Fruit fly (Drosophila melanogaster) whole organism, embryonic: ENCODE results near the gene CG31109.

Source experiments
- BEAF-32 ChIP-seq: fragments of 200-800 bp; sonication (Bioruptor generic); optimal IDR thresholded peaks from 3 replicates; lab custom pipeline; 2017; ENCODE audit warnings: missing biosample characterization, missing genetic modification characterization, mild to moderate bottlenecking, moderate library complexity, missing genetic modification reagents
- Bdp1 ChIP-seq: fragments of 200-800 bp; sonication (Bioruptor generic); optimal IDR thresholded peaks from 3 replicates; lab custom pipeline; 2016; ENCODE audit warnings: missing biosample characterization, missing genetic modification characterization
- CG10462 ChIP-seq: fragments of 200-800 bp; sonication (Bioruptor generic); optimal IDR thresholded peaks from 2 replicates; lab custom pipeline; 2016; ENCODE audit warnings: missing biosample characterization, missing genetic modification characterization
- CG12155 ChIP-seq: fragments of 200-800 bp; sonication (Bioruptor generic); optimal IDR thresholded peaks from 3 replicates; lab custom pipeline; 2016; ENCODE audit warnings: missing biosample characterization, missing genetic modification characterization
- CG13894 ChIP-seq: fragments of 200-800 bp; sonication (Bioruptor generic); optimal IDR thresholded peaks from 3 replicates; lab custom pipeline; 2018; ENCODE audit warnings: missing biosample characterization, mild to moderate bottlenecking, missing genetic modification characterization, moderate library complexity
- CG1603 ChIP-seq: fragments of 200-800 bp; sonication (Bioruptor generic); optimal IDR thresholded peaks from 2 replicates; lab custom pipeline; 2019; ENCODE audit warnings: missing biosample characterization, mild to moderate bottlenecking, missing genetic modification characterization, moderate library complexity
- CG17829 ChIP-seq: fragments of 200-800 bp; optimal IDR thresholded peaks from 2 replicates; lab custom pipeline; 2019; ENCODE audit warnings: missing biosample characterization, mild to moderate bottlenecking, missing genetic modification characterization, moderate library complexity
- CG18599 ChIP-seq: fragments of 200-800 bp; sonication (Bioruptor generic); optimal IDR thresholded peaks from 3 replicates; lab custom pipeline; 2017; ENCODE audit warnings: missing biosample characterization, missing genetic modification characterization, mild to moderate bottlenecking, moderate library complexity, missing genetic modification reagents
- CG31441 ChIP-seq: fragments of 200-800 bp; sonication (Bioruptor generic); IDR thresholded peaks from 2 replicates; pipeline ENCODE4 v1.3.6; 2022; ENCODE audit warnings: missing biosample characterization, missing genetic modification characterization
- CG3281 ChIP-seq: fragments of 200-800 bp; sonication (Bioruptor generic); optimal IDR thresholded peaks from 3 replicates; lab custom pipeline; 2017; ENCODE audit warnings: missing biosample characterization, mild to moderate bottlenecking, missing genetic modification characterization
- CG33557 ChIP-seq: fragments of 200-800 bp; sonication (Bioruptor generic); optimal IDR thresholded peaks from 2 replicates; lab custom pipeline; 2019; ENCODE audit warnings: missing biosample characterization, mild to moderate bottlenecking, missing genetic modification characterization, moderate library complexity
- CG34422 ChIP-seq: fragments of 200-800 bp; sonication (Bioruptor generic); IDR thresholded peaks from 3 replicates; pipeline ENCODE4 v1.3.6; 2022; ENCODE audit warnings: missing biosample characterization, missing genetic modification characterization
- CG3847 ChIP-seq: fragments of 200-800 bp; sonication (Bioruptor generic); IDR thresholded peaks from 2 replicates; pipeline ENCODE4 v1.3.6; 2022; ENCODE audit warnings: missing biosample characterization, missing genetic modification characterization
- CG43689 ChIP-seq: fragments of 200-800 bp; sonication (Bioruptor generic); IDR thresholded peaks from 2 replicates; pipeline ENCODE4 v1.3.6; 2022; ENCODE audit warnings: missing biosample characterization, missing genetic modification characterization
- CG7357 ChIP-seq: fragments of 200-800 bp; sonication (Bioruptor generic); IDR thresholded peaks from 3 replicates; pipeline ENCODE4 v1.3.6; 2022; ENCODE audit warnings: missing biosample characterization, missing genetic modification characterization
- CG8944 ChIP-seq: fragments of 200-800 bp; sonication (Bioruptor generic); optimal IDR thresholded peaks from 3 replicates; lab custom pipeline; 2016; ENCODE audit warnings: missing biosample characterization, missing genetic modification characterization
- CHES-1-like ChIP-seq: fragments of 200-800 bp; sonication (Bioruptor generic); optimal IDR thresholded peaks from 2 replicates; lab custom pipeline; 2016; ENCODE audit warnings: missing biosample characterization, missing genetic modification characterization
- Camta ChIP-seq: fragments of 200-800 bp; sonication (Bioruptor generic); optimal IDR thresholded peaks from 2 replicates; lab custom pipeline; 2016; ENCODE audit warnings: missing biosample characterization, missing genetic modification characterization
- Chrac-16 ChIP-seq: fragments of 200-800 bp; sonication (Bioruptor generic); optimal IDR thresholded peaks from 3 replicates; lab custom pipeline; 2016; ENCODE audit warnings: missing biosample characterization, missing genetic modification characterization
- CoRest ChIP-seq: fragments of 200-800 bp; sonication (Bioruptor generic); optimal IDR thresholded peaks from 3 replicates; lab custom pipeline; 2018; ENCODE audit warnings: missing biosample characterization, mild to moderate bottlenecking, missing genetic modification characterization, moderate library complexity
- D ChIP-seq, 2 experiments: fragments of 200-800 bp in 1 of 2; fragments of >200 bp in 1 of 2; sonication (Bioruptor generic) in 1 of 2; optimal IDR thresholded peaks; 2 replicates in 1 of 2; 3 replicates in 1 of 2; lab custom pipeline; 2017; ENCODE audit warnings: mild to moderate bottlenecking in 1 of 2, missing biosample characterization in 1 of 2, missing genetic modification characterization in 1 of 2, missing genetic modification reagents in 1 of 2
- Dad ChIP-seq: fragments of 200-800 bp; sonication (Bioruptor generic); optimal IDR thresholded peaks from 3 replicates; lab custom pipeline; 2016; ENCODE audit warnings: missing biosample characterization, missing genetic modification characterization
- Drgx ChIP-seq: fragments of 200-800 bp; sonication (Bioruptor generic); IDR thresholded peaks from 2 replicates; pipeline ENCODE4 v1.3.6; 2022; ENCODE audit warnings: missing biosample characterization, missing genetic modification characterization
- Gsc ChIP-seq: fragments of 200-800 bp; sonication (Bioruptor generic); IDR thresholded peaks from 2 replicates; pipeline ENCODE4 v1.3.6; 2022; ENCODE audit warnings: missing biosample characterization, missing genetic modification characterization
- Hmx ChIP-seq: fragments of 200-800 bp; sonication (Bioruptor generic); optimal IDR thresholded peaks from 2 replicates; lab custom pipeline; 2016; ENCODE audit warnings: missing biosample characterization, missing genetic modification characterization
- Jarid2 ChIP-seq: fragments of 200-800 bp; sonication (Bioruptor generic); optimal IDR thresholded peaks from 3 replicates; lab custom pipeline; 2017; ENCODE audit warnings: mild to moderate bottlenecking, missing biosample characterization, missing genetic modification reagents, missing genetic modification characterization
- MTF-1 ChIP-seq: fragments of 200-800 bp; sonication (Bioruptor generic); optimal IDR thresholded peaks from 2 replicates; lab custom pipeline; 2018; ENCODE audit warnings: missing biosample characterization, mild to moderate bottlenecking, missing genetic modification characterization, borderline replicate concordance
- Mad ChIP-seq: fragments of 200-800 bp; sonication (Bioruptor generic); optimal IDR thresholded peaks from 2 replicates; lab custom pipeline; 2016; ENCODE audit warnings: missing biosample characterization, missing genetic modification characterization
- Oaz ChIP-seq: fragments of 200-800 bp; sonication (Bioruptor generic); IDR thresholded peaks from 2 replicates; pipeline ENCODE4 v1.3.6; 2022; ENCODE audit warnings: missing biosample characterization, missing genetic modification characterization
- Rfx ChIP-seq: fragments of 200-800 bp; sonication (Bioruptor generic); IDR thresholded peaks from 2 replicates; pipeline ENCODE4 v1.3.6; 2022; ENCODE audit warnings: missing biosample characterization, missing genetic modification characterization
- Spps ChIP-seq: fragments of 200-800 bp; sonication (Bioruptor generic); optimal IDR thresholded peaks from 2 replicates; lab custom pipeline; 2018; ENCODE audit warnings: missing biosample characterization, mild to moderate bottlenecking, missing genetic modification characterization
- Sry-δ ChIP-seq: fragments of 200-800 bp; sonication (Bioruptor generic); optimal IDR thresholded peaks from 2 replicates; lab custom pipeline; 2016; ENCODE audit warnings: missing biosample characterization, missing genetic modification characterization
- ara ChIP-seq: fragments of 200-800 bp; sonication (Bioruptor generic); IDR thresholded peaks from 2 replicates; pipeline ENCODE4 v1.3.6; 2022; ENCODE audit warnings: missing biosample characterization, missing genetic modification characterization
- ase ChIP-seq: fragments of 200-800 bp; sonication (Bioruptor generic); IDR thresholded peaks from 3 replicates; pipeline ENCODE4 v1.3.6; 2022; ENCODE audit warnings: missing biosample characterization, missing genetic modification characterization
- bbx ChIP-seq: fragments of 200-800 bp; sonication (Bioruptor generic); IDR thresholded peaks from 2 replicates; pipeline ENCODE4 v1.3.6; 2022; ENCODE audit warnings: missing biosample characterization, missing genetic modification characterization; ENCODE audit not compliant: partially characterized antibody
- cato ChIP-seq: fragments of 200-800 bp; sonication (Bioruptor generic); optimal IDR thresholded peaks from 2 replicates; lab custom pipeline; 2016; ENCODE audit warnings: missing biosample characterization, missing genetic modification characterization, borderline replicate concordance
- croc ChIP-seq: fragments of 200-800 bp; sonication (Bioruptor generic); conservative IDR thresholded peaks from 3 replicates; pipeline ENCODE4 v1.3.6; 2022; ENCODE audit warnings: missing biosample characterization, missing genetic modification characterization
- dan ChIP-seq: fragments of 200-800 bp; sonication (Bioruptor generic); IDR thresholded peaks from 2 replicates; pipeline ENCODE4 v1.3.6; 2022; ENCODE audit warnings: missing biosample characterization, missing genetic modification characterization
- dmrt99B ChIP-seq: fragments of 200-800 bp; sonication (Bioruptor generic); optimal IDR thresholded peaks from 2 replicates; lab custom pipeline; 2018; ENCODE audit warnings: missing biosample characterization, mild to moderate bottlenecking, missing genetic modification characterization, moderate library complexity
- ftz-f1 ChIP-seq: fragments of 200-800 bp; sonication (Bioruptor generic); optimal IDR thresholded peaks from 2 replicates; lab custom pipeline; 2016; ENCODE audit warnings: missing biosample characterization, missing genetic modification characterization
- gem ChIP-seq: fragments of 200-800 bp; sonication (Bioruptor generic); optimal IDR thresholded peaks from 2 replicates; lab custom pipeline; 2019; ENCODE audit warnings: missing biosample characterization, mild to moderate bottlenecking, missing genetic modification characterization, moderate library complexity
- ind ChIP-seq: fragments of 200-800 bp; sonication (Bioruptor generic); optimal IDR thresholded peaks from 3 replicates; lab custom pipeline; 2016; ENCODE audit warnings: missing biosample characterization, missing genetic modification characterization
- insv ChIP-seq, 2 experiments: fragments of 200-800 bp; sonication (Bioruptor generic); optimal IDR thresholded peaks; 3 replicates each; lab custom pipeline; 2016 to 2018; ENCODE audit warnings: missing biosample characterization in 2 of 2, missing genetic modification characterization in 2 of 2
- oc ChIP-seq: fragments of 200-800 bp; sonication (Bioruptor generic); optimal IDR thresholded peaks from 2 replicates; lab custom pipeline; 2018; ENCODE audit warnings: missing biosample characterization, mild to moderate bottlenecking, missing genetic modification characterization, moderate library complexity
- org-1 ChIP-seq: fragments of 200-800 bp; sonication (Bioruptor generic); optimal IDR thresholded peaks from 2 replicates; lab custom pipeline; 2017; ENCODE audit warnings: missing biosample characterization, missing genetic modification characterization
- sqz ChIP-seq: fragments of 200-800 bp; sonication (Bioruptor generic); optimal IDR thresholded peaks from 3 replicates; lab custom pipeline; 2018; ENCODE audit warnings: missing biosample characterization, mild to moderate bottlenecking, missing genetic modification characterization
- tap ChIP-seq: fragments of 200-800 bp; optimal IDR thresholded peaks from 3 replicates; lab custom pipeline; 2019; ENCODE audit warnings: missing biosample characterization, mild to moderate bottlenecking, missing genetic modification characterization, moderate library complexity
- tio ChIP-seq: fragments of 200-800 bp; sonication (Bioruptor generic); optimal IDR thresholded peaks from 2 replicates; lab custom pipeline; 2017; ENCODE audit warnings: missing biosample characterization, missing genetic modification characterization, inconsistent platforms
- unpg ChIP-seq: fragments of 200-800 bp; sonication (Bioruptor generic); optimal IDR thresholded peaks from 3 replicates; lab custom pipeline; 2018; ENCODE audit warnings: missing biosample characterization, mild to moderate bottlenecking, missing genetic modification characterization, moderate library complexity
- wek ChIP-seq: fragments of 200-800 bp; sonication (Bioruptor generic); optimal IDR thresholded peaks from 3 replicates; lab custom pipeline; 2018; ENCODE audit warnings: missing biosample characterization, mild to moderate bottlenecking, missing genetic modification characterization, moderate library complexity

CG31109 gene

dm6 chr3R:25004763-25005162, 49.7 kb downstream of the CG31109 start (continued):
- TF ChIP-seq CG7357 (peak; percentile 45; the same call in 2 of the 3 replicates), MTF-1 (GFP tag; lab: Kevin White, UChicago) (peak; percentile 8), gem (no peak), Bdp1 (GFP tag; lab: Kevin White, UChicago) (peak; percentile 38), CG12155 (GFP tag; lab: Kevin White, UChicago) (peak; percentile 30), Chrac-16 (peak; percentile 50), ind (GFP tag; lab: Kevin White, UChicago) (peak; percentile 70), Dad (GFP tag; lab: Kevin White, UChicago) (peak; percentile 50), unpg (peak; percentile 46), CG13894 (tag; lab: Kevin White, UChicago) (no peak), cato (GFP tag; lab: Kevin White, UChicago) (peak; percentile 12), bbx (GFP tag; lab: Robert Waterston, UW) (no peak), oc (tag; lab: Kevin White, UChicago) (peak; percentile 92), wek (GFP tag; lab: Kevin White, UChicago) (no peak), dan (GFP tag; lab: Robert Waterston, UW) (no peak), Hmx (no peak), CG17829 (tag; lab: Kevin White, UChicago) (peak; percentile 33), org-1 (GFP tag; lab: Kevin White, UChicago) (peak; percentile 7), Gsc (GFP tag; lab: Robert Waterston, UW) (peak; percentile 17; the same call in 1 of the 2 replicates), croc (GFP tag; lab: Robert Waterston, UW) (0 out of 3 replicates have a peak, but pooled peaks have one; percentile 23), CoRest (peak; percentile 43), BEAF-32 (GFP tag; lab: Kevin White, UChicago) (no peak), ase (GFP tag; lab: Robert Waterston, UW) (0 out of 3 replicates have a peak, but pooled peaks have one; percentile 37), CG34422 (GFP tag; lab: Robert Waterston, UW) (0 out of 3 replicates have a peak, but pooled peaks have one; percentile 17), CHES-1-like (peak; percentile 27), CG33557 (GFP tag; lab: Kevin White, UChicago) (no peak), sqz (GFP tag; lab: Kevin White, UChicago) (no peak), tap (tag; lab: Kevin White, UChicago) (peak; percentile 45), tio (GFP tag; lab: Kevin White, UChicago) (peak; percentile 50), Spps (tag; lab: Kevin White, UChicago) (no peak), Mad (GFP tag; lab: Kevin White, UChicago) (peak; percentile 53), CG18599 (GFP tag; lab: Kevin White, UChicago) (peak; percentile 43), CG8944 (peak; percentile 30), ara (GFP tag; lab: Robert Waterston, UW) (peak; percentile 47; the same call in 1 of the 2 replicates), CG3847 (peak; percentile 23; the same call in 1 of the 2 replicates), ftz-f1 (no peak), Rfx (GFP tag; lab: Robert Waterston, UW) (peak; percentile 74), D (optimal IDR thresholded peaks at IDR 0.05; lab: Kevin White, UChicago) (no peak), D (GFP tag; optimal IDR thresholded peaks at IDR 0.05; lab: Kevin White, UChicago) (peak; percentile 45), CG10462 (GFP tag; lab: Kevin White, UChicago) (peak; percentile 1), CG31441 (GFP tag; lab: Robert Waterston, UW) (0 out of 2 replicates have a peak, but pooled peaks have one; percentile 35), insv (GFP tag; optimal IDR thresholded peaks at IDR 0.05; lab: Kevin White, UChicago) (no peak), Sry-δ (no peak), CG43689 (GFP tag; lab: Robert Waterston, UW) (0 out of 2 replicates have a peak, but pooled peaks have one; percentile 14), dmrt99B (tag; lab: Kevin White, UChicago) (peak; percentile 75), Camta (GFP tag; lab: Kevin White, UChicago) (peak; percentile 50), CG1603 (peak; percentile 57), Oaz (GFP tag; lab: Robert Waterston, UW) (no peak), Jarid2 (no peak), CG3281 (GFP tag; lab: Kevin White, UChicago) (peak; percentile 22), Drgx (peak; percentile 38; the same call in 1 of the 2 replicates)
